Fruit fly (Drosophila melanogaster): ENCODE measurements around the gene CG7149.

dm6 chr2L:7781165-7781564 is 9.2 kb downstream of the CG7149 start, which contains the start of gene CG7164:
- TF ChIP-seq brk (GFP tag; optimal IDR thresholded peaks at IDR 0.05) (no peak), N (GFP tag; optimal IDR thresholded peaks at IDR 0.05) (no peak), ey (GFP tag; optimal IDR thresholded peaks at IDR 0.05) (no peak), psq (GFP tag; optimal IDR thresholded peaks at IDR 0.05) (no peak)
